Fruit fly (Drosophila melanogaster): ENCODE results near the gene sba.

Gene sba

DNA sequence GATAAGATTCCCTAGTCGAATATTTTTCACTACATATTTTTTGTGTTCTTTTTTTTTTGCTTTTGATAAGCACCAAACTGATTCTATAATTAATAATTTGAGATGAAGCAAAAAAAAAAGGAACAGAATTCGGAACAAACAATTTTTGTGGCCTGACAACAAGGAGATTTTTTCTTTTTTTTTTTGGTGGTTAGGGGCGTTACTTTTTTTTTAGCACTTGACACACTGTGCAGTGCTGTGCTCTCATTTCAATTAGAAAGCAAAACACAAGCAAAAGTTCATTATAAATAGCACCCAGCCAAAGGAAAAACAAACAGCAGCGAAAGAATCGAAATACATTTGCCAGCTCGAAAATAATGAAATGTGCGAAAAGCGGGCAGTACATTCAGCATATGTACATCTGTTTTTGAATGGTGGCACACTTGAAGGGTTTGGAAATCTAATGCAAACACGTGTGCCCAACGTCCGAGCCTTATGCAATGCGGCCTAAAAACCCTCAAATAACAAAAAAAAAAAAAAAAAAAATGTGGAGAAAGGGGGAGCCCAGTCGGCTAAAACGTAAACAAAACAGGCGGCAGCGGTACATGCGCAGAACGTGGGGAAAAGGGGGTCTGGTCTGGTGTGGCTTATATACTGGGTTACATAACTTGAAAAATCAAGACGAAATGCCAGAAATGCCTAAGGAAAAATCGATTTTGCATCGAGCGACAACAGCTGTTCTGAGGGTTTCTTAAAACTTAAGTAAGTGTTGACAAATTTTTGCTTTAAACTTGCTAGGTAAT is 19.1 kb upstream of the sba start (continued):
- TF ChIP-seq Dfd (GFP tag; optimal IDR thresholded peaks at IDR 0.05) (no peak), CG13424 (tag; optimal IDR thresholded peaks at IDR 0.05) (no peak), CG43689 (GFP tag; IDR thresholded peaks at IDR 0.05) (no peak), slbo (GFP tag; IDR thresholded peaks at IDR 0.05) (peak; percentile 59), sqz (GFP tag; optimal IDR thresholded peaks at IDR 0.05) (peak; percentile 44), az2 (GFP tag; optimal IDR thresholded peaks at IDR 0.05) (peak; percentile 26), Side (GFP tag; optimal IDR thresholded peaks at IDR 0.05) (peak; percentile 13), CG17612 (GFP tag; IDR thresholded peaks at IDR 0.05) (no peak), CG10654 (GFP tag; optimal IDR thresholded peaks at IDR 0.05) (no peak), CG17359 (tag; optimal IDR thresholded peaks at IDR 0.05) (peak; percentile 43), CG13775 (GFP tag; optimal IDR thresholded peaks at IDR 0.05) (peak; percentile 19), CG4404 (GFP tag; IDR thresholded peaks at IDR 0.05) (0 out of 2 replicates have a peak, but pooled peaks have one; percentile 18), CG8944 (GFP tag; optimal IDR thresholded peaks at IDR 0.05) (peak; percentile 4), bab2 (GFP tag; optimal IDR thresholded peaks at IDR 0.05) (peak; percentile 4), CG42726 (GFP tag; IDR thresholded peaks at IDR 0.05; ENCODE audit: partially characterized antibody) (no peak), NC2α (GFP tag; optimal IDR thresholded peaks at IDR 0.05) (no peak), bowl (GFP tag; IDR thresholded peaks at IDR 0.05) (no peak), CG17361 (GFP tag; IDR thresholded peaks at IDR 0.05) (0 out of 3 replicates have a peak, but pooled peaks have one; percentile 34), CG14441 (GFP tag; IDR thresholded peaks at IDR 0.05) (peak; percentile 60; the same call in 1 of the 2 replicates), CoRest (tag; optimal IDR thresholded peaks at IDR 0.05) (peak; percentile 31), peb (GFP tag; IDR thresholded peaks at IDR 0.05) (no peak), Myb (GFP tag; optimal IDR thresholded peaks at IDR 0.05) (peak; percentile 23), crc (GFP tag; optimal IDR thresholded peaks at IDR 0.05) (peak; percentile 10), CG11247 (GFP tag; IDR thresholded peaks at IDR 0.05) (peak; percentile 20; the same call in 1 of the 2 replicates), CG7357 (GFP tag; IDR thresholded peaks at IDR 0.05) (no peak), zfh1 (GFP tag; IDR thresholded peaks at IDR 0.05) (0 out of 3 replicates have a peak, but pooled peaks have one; percentile 40), Meics (GFP tag; optimal IDR thresholded peaks at IDR 0.05) (peak; percentile 35), CG16815 (GFP tag; optimal IDR thresholded peaks at IDR 0.05) (no peak), wor (GFP tag; IDR thresholded peaks at IDR 0.05) (peak; percentile 42; the same call in 1 of the 2 replicates), Sry-β (GFP tag; optimal IDR thresholded peaks at IDR 0.05) (no peak), CG8388 (GFP tag; optimal IDR thresholded peaks at IDR 0.05) (peak; percentile 24), lmd (GFP tag; IDR thresholded peaks at IDR 0.05) (peak; percentile 61; the same call in 1 of the 2 replicates), pum (GFP tag; optimal IDR thresholded peaks at IDR 0.05) (peak; percentile 20), nmo (GFP tag; optimal IDR thresholded peaks at IDR 0.05) (peak; percentile 20), sob (GFP tag; IDR thresholded peaks at IDR 0.05) (peak; percentile 54; the same call in 1 of the 2 replicates), Mes4 (GFP tag; optimal IDR thresholded peaks at IDR 0.05) (no peak), dmrt99B (tag; optimal IDR thresholded peaks at IDR 0.05) (peak; percentile 61), tgo (GFP tag; IDR thresholded peaks at IDR 0.05) (peak; percentile 49; the same call in 2 of the 3 replicates), CG14860 (GFP tag; IDR thresholded peaks at IDR 0.05; ENCODE audit: partially characterized antibody) (no peak), Nf-YB (GFP tag; optimal IDR thresholded peaks at IDR 0.05) (no peak), CG12391 (tag; optimal IDR thresholded peaks at IDR 0.05) (peak; percentile 9), CG7786 (GFP tag; optimal IDR thresholded peaks at IDR 0.05) (peak; percentile 31), twi (tag; optimal IDR thresholded peaks at IDR 0.05) (peak; percentile 31), CG9609 (GFP tag; optimal IDR thresholded peaks at IDR 0.05) (peak; percentile 0), schlank (tag; optimal IDR thresholded peaks at IDR 0.05) (no peak), br (optimal IDR thresholded peaks at IDR 0.05) (no peak), Rx (GFP tag; IDR thresholded peaks at IDR 0.05) (peak; percentile 25; the same call in 1 of the 2 replicates), CG8765 (GFP tag; IDR thresholded peaks at IDR 0.05) (no peak), CG1602 (GFP tag; optimal IDR thresholded peaks at IDR 0.05) (peak; percentile 25), CG5180 (GFP tag; optimal IDR thresholded peaks at IDR 0.05) (no peak)

All from whole organism, embryonic.